Fruit fly (Drosophila melanogaster): Measurements from ENCODE around the gene Ccp84Ab.

DNA sequence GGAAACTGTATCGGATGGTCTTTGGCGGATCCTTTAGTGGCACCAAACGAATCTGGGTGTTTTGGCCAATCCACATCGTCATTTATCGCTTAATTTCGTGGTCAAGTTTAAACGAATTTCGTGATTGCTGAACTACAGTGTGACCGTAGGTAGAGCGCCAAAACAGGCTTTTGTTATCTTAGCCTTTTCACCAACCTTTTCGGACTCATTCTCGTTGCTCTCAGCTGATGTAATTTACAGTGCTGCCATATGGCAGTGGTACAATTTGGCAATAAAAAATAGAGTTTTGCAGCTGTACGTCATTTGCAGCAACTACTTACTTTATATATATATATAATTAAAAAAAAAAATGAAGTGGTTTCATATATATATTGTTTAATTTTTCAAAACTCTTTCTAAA lies 42.7 kb downstream of the Ccp84Ab start, which contains the start of gene agt:
- TF ChIP-seq CG5204 (GFP tag; optimal IDR thresholded peaks at IDR 0.05) (no peak), ovo (GFP tag; optimal IDR thresholded peaks at IDR 0.05) (no peak), CG33017 (tag; optimal IDR thresholded peaks at IDR 0.05) (no peak), pad (GFP tag; optimal IDR thresholded peaks at IDR 0.05) (no peak), CG11617 (GFP tag; optimal IDR thresholded peaks at IDR 0.05) (no peak), CG7101 (tag; optimal IDR thresholded peaks at IDR 0.05) (no peak), CG12768 (GFP tag; optimal IDR thresholded peaks at IDR 0.05) (no peak), tj (GFP tag; optimal IDR thresholded peaks at IDR 0.05) (no peak)
